Fruit fly (Drosophila melanogaster): ENCODE results near the gene CG4669.

CG4669 gene

dm6 chr3L:5184860-5185639 lies 49.2 kb upstream of the CG4669 start (continued):
- TF ChIP-seq tna (GFP tag; IDR thresholded peaks at IDR 0.05; ENCODE audit: partially characterized antibody), result no peak
- peak; percentile 74 for TF ChIP-seq CG2120 (GFP tag; optimal IDR thresholded peaks at IDR 0.05)
- peak; percentile 19 for TF ChIP-seq CG10267 (tag; optimal IDR thresholded peaks at IDR 0.05)
- peak; percentile 22 for TF ChIP-seq CG8359 (GFP tag; optimal IDR thresholded peaks at IDR 0.05; ENCODE audit: borderline replicate concordance)
- TF ChIP-seq D19A (tag; optimal IDR thresholded peaks at IDR 0.05), result peak; percentile 15
- TF ChIP-seq HLH54F (GFP tag; optimal IDR thresholded peaks at IDR 0.05), result peak; percentile 70
- TF ChIP-seq CG17359 (tag; optimal IDR thresholded peaks at IDR 0.05), result peak; percentile 47
- TF ChIP-seq phol (tag; optimal IDR thresholded peaks at IDR 0.05), result peak; percentile 69
- TF ChIP-seq BEAF-32 (GFP tag; optimal IDR thresholded peaks at IDR 0.05), result no peak
- peak; percentile 15 for TF ChIP-seq cg (GFP tag; optimal IDR thresholded peaks at IDR 0.05)
- TF ChIP-seq wdn (GFP tag; IDR thresholded peaks at IDR 0.05), result peak; percentile 32; the same call in 1 of the 2 replicates
- peak; percentile 57; the same call in 1 of the 2 replicates for TF ChIP-seq hbn (GFP tag; IDR thresholded peaks at IDR 0.05; ENCODE audit: partially characterized antibody)
- peak; percentile 66 for TF ChIP-seq CG13775 (GFP tag; optimal IDR thresholded peaks at IDR 0.05)
- peak; percentile 82 for TF ChIP-seq ewg (GFP tag; optimal IDR thresholded peaks at IDR 0.05)
- no peak for TF ChIP-seq bowl (GFP tag; IDR thresholded peaks at IDR 0.05)
- TF ChIP-seq CG11456 (GFP tag; IDR thresholded peaks at IDR 0.05), result peak; percentile 63; the same call in 2 of the 3 replicates
- peak; percentile 62 for TF ChIP-seq Sox100B (GFP tag; optimal IDR thresholded peaks at IDR 0.05)
- TF ChIP-seq Abd-B (GFP tag; optimal IDR thresholded peaks at IDR 0.05), result peak; percentile 45
- TF ChIP-seq bsh (GFP tag; optimal IDR thresholded peaks at IDR 0.05), result peak in 1 of 2 experiments; percentile 25
- TF ChIP-seq hkb (optimal IDR thresholded peaks at IDR 0.05), result no peak
- peak; percentile 55; the same call in 1 of the 2 replicates for TF ChIP-seq hkb (GFP tag; IDR thresholded peaks at IDR 0.05)
- TF ChIP-seq CoRest (tag; optimal IDR thresholded peaks at IDR 0.05), result peak; percentile 75
- TF ChIP-seq CG16813 (GFP tag; IDR thresholded peaks at IDR 0.05; ENCODE audit: partially characterized antibody), result no peak
- TF ChIP-seq al (GFP tag; IDR thresholded peaks at IDR 0.05), result peak; percentile 53; the same call in 1 of the 2 replicates
- peak; percentile 30 to 48 for TF ChIP-seq Pdp1 (GFP tag; optimal IDR thresholded peaks at IDR 0.05)
- peak; percentile 7 for TF ChIP-seq Dad (GFP tag; optimal IDR thresholded peaks at IDR 0.05)
- TF ChIP-seq sisA (GFP tag; IDR thresholded peaks at IDR 0.05), result peak; percentile 55
- TF ChIP-seq shn (GFP tag; optimal IDR thresholded peaks at IDR 0.05), result peak; percentile 55
- TF ChIP-seq B-H2 (GFP tag; optimal IDR thresholded peaks at IDR 0.05), result no peak
- TF ChIP-seq nmo (GFP tag; optimal IDR thresholded peaks at IDR 0.05), result peak; percentile 54
- 0 out of 2 replicates have a peak, but pooled peaks have one; percentile 10 for TF ChIP-seq CG5953 (GFP tag; IDR thresholded peaks at IDR 0.05)
- peak; percentile 60 for TF ChIP-seq CG32532 (GFP tag; IDR thresholded peaks at IDR 0.05)
- TF ChIP-seq HLHmδ (GFP tag; optimal IDR thresholded peaks at IDR 0.05), result no peak
- TF ChIP-seq danr (GFP tag; IDR thresholded peaks at IDR 0.05), result no peak
- peak; percentile 37; the same call in 1 of the 2 replicates for TF ChIP-seq stc (GFP tag; IDR thresholded peaks at IDR 0.05)
- TF ChIP-seq mam (GFP tag; optimal IDR thresholded peaks at IDR 0.05), result peak; percentile 34
- TF ChIP-seq CG1602 (GFP tag; optimal IDR thresholded peaks at IDR 0.05), result peak; percentile 46
- TF ChIP-seq gce (GFP tag; IDR thresholded peaks at IDR 0.05), result 0 out of 3 replicates have a peak, but pooled peaks have one; percentile 2
- TF ChIP-seq ci (GFP tag; IDR thresholded peaks at IDR 0.05), result no peak; the same call in 2 of the 3 replicates
- TF ChIP-seq caup (GFP tag; optimal IDR thresholded peaks at IDR 0.05; ENCODE audit: severe bottlenecking), result peak; percentile 36
- peak; percentile 4 for TF ChIP-seq CG12744 (GFP tag; optimal IDR thresholded peaks at IDR 0.05)
- TF ChIP-seq Poxn (GFP tag; IDR thresholded peaks at IDR 0.05), result no peak
- peak; percentile 3; the same call in 1 of the 4 replicates for TF ChIP-seq chinmo (GFP tag; IDR thresholded peaks at IDR 0.05; ENCODE audit: partially characterized antibody)
- no peak for TF ChIP-seq chm (GFP tag; IDR thresholded peaks at IDR 0.05)
- TF ChIP-seq Dll (GFP tag; IDR thresholded peaks at IDR 0.05; ENCODE audit: partially characterized antibody), result peak; percentile 62; the same call in 3 of the 4 replicates
- peak; percentile 63 for TF ChIP-seq CG1832 (GFP tag; optimal IDR thresholded peaks at IDR 0.05)
- TF ChIP-seq CG7786 (GFP tag; optimal IDR thresholded peaks at IDR 0.05), result peak; percentile 19

Data from whole organism, embryonic.